Fruit fly (Drosophila melanogaster): ENCODE results near the gene CG6040.

The CG6040 gene

dm6 chr3R:19153502-19153983 lies 56.8 kb downstream of the CG6040 start, which contains the start of gene CG5835 (continued):
- peak; percentile 28 for TF ChIP-seq Eip75B (GFP tag; optimal IDR thresholded peaks at IDR 0.05)
- no peak for TF ChIP-seq CG11902 (GFP tag; optimal IDR thresholded peaks at IDR 0.05)
- TF ChIP-seq Smox (GFP tag; optimal IDR thresholded peaks at IDR 0.05): peak; percentile 44
- TF ChIP-seq acj6 (GFP tag; optimal IDR thresholded peaks at IDR 0.05): peak; percentile 10
- no peak for TF ChIP-seq fd59A (GFP tag; optimal IDR thresholded peaks at IDR 0.05)
- TF ChIP-seq OdsH (GFP tag; optimal IDR thresholded peaks at IDR 0.05): peak; percentile 43
- no peak for TF ChIP-seq salr (GFP tag; optimal IDR thresholded peaks at IDR 0.05)
- no peak for TF ChIP-seq CG8319 (GFP tag; optimal IDR thresholded peaks at IDR 0.05)

dm6 chr3R:19156670-19157402 lies 60.1 kb downstream of the CG6040 start, which contains the start of gene nanos:
Gene nanos, plus strand, starts transcription at chr3R:19157238.
- peak; percentile 39 for TF ChIP-seq CG11902 (GFP tag; optimal IDR thresholded peaks at IDR 0.05)
- no peak for TF ChIP-seq CG10669 (GFP tag; optimal IDR thresholded peaks at IDR 0.05)
- peak; percentile 39 for TF ChIP-seq topi (GFP tag; optimal IDR thresholded peaks at IDR 0.05)
- no peak for TF ChIP-seq fd85E (GFP tag; optimal IDR thresholded peaks at IDR 0.05)
- peak; percentile 21 for TF ChIP-seq CG32006 (GFP tag; optimal IDR thresholded peaks at IDR 0.05)
- TF ChIP-seq Eip78C (GFP tag): no peak
- peak; percentile 17 for TF ChIP-seq net (GFP tag; optimal IDR thresholded peaks at IDR 0.05)
- peak; percentile 21 for TF ChIP-seq Eip75B (GFP tag; optimal IDR thresholded peaks at IDR 0.05)
- peak; percentile 58 for TF ChIP-seq CG3919 (GFP tag; optimal IDR thresholded peaks at IDR 0.05)
- TF ChIP-seq CG10631 (GFP tag; optimal IDR thresholded peaks at IDR 0.05): peak; percentile 56
- no peak for TF ChIP-seq Met (GFP tag; optimal IDR thresholded peaks at IDR 0.05)
- TF ChIP-seq Sox102F (GFP tag; optimal IDR thresholded peaks at IDR 0.05): no peak
- TF ChIP-seq dsx (GFP tag; optimal IDR thresholded peaks at IDR 0.05; ENCODE audit: poor library complexity, severe bottlenecking): no peak
- no peak; the same call in 2 of the 3 replicates for TF ChIP-seq CG8119 (GFP tag; IDR thresholded peaks at IDR 0.05)
- TF ChIP-seq lz (GFP tag; optimal IDR thresholded peaks at IDR 0.05): peak; percentile 68
- no peak for TF ChIP-seq CG6854 (GFP tag; optimal IDR thresholded peaks at IDR 0.05)
- peak; percentile 29 for TF ChIP-seq Ets21C (GFP tag; optimal IDR thresholded peaks at IDR 0.05)
- peak; percentile 25; the same call in 1 of the 2 replicates for TF ChIP-seq Gug (GFP tag; IDR thresholded peaks at IDR 0.05)
- TF ChIP-seq acj6 (GFP tag; optimal IDR thresholded peaks at IDR 0.05): peak; percentile 3
- TF ChIP-seq vri (GFP tag; optimal IDR thresholded peaks at IDR 0.05): peak; percentile 73
- no peak for TF ChIP-seq fkh (GFP tag; optimal IDR thresholded peaks at IDR 0.05)
- TF ChIP-seq CG3032 (tag; optimal IDR thresholded peaks at IDR 0.05): peak; percentile 52
- TF ChIP-seq CG4318 (GFP tag; optimal IDR thresholded peaks at IDR 0.05): no peak
- TF ChIP-seq CG31627 (GFP tag; optimal IDR thresholded peaks at IDR 0.05): peak; percentile 59
- TF ChIP-seq Blimp-1 (GFP tag; optimal IDR thresholded peaks at IDR 0.05): no peak
- TF ChIP-seq pdm3 (GFP tag; optimal IDR thresholded peaks at IDR 0.05): peak; percentile 28
- peak; percentile 1 for TF ChIP-seq Smox (GFP tag; optimal IDR thresholded peaks at IDR 0.05)
- TF ChIP-seq esn (GFP tag; optimal IDR thresholded peaks at IDR 0.05): peak; percentile 59
- no peak for TF ChIP-seq CG15336 (GFP tag; IDR thresholded peaks at IDR 0.05)
- no peak for TF ChIP-seq CG8319 (GFP tag; optimal IDR thresholded peaks at IDR 0.05)
- peak; percentile 12 for TF ChIP-seq achi (GFP tag; optimal IDR thresholded peaks at IDR 0.05)
- peak; percentile 33; the same call in 1 of the 3 replicates for TF ChIP-seq eg (GFP tag; IDR thresholded peaks at IDR 0.05)
- TF ChIP-seq CG6792 (GFP tag; optimal IDR thresholded peaks at IDR 0.05): peak; percentile 11
- peak; percentile 18 for TF ChIP-seq CG1621 (tag; optimal IDR thresholded peaks at IDR 0.05)
- peak; percentile 27 for TF ChIP-seq OdsH (GFP tag; optimal IDR thresholded peaks at IDR 0.05)
- TF ChIP-seq cyc (GFP tag; optimal IDR thresholded peaks at IDR 0.05): peak; percentile 64
- peak; percentile 46 for TF ChIP-seq Hr39 (GFP tag; optimal IDR thresholded peaks at IDR 0.05)
- TF ChIP-seq Sox14 (GFP tag; optimal IDR thresholded peaks at IDR 0.05): peak; percentile 52
- peak; percentile 72; the same call in 2 of the 3 replicates for TF ChIP-seq CG6163 (GFP tag; IDR thresholded peaks at IDR 0.05)
- TF ChIP-seq dac (GFP tag; optimal IDR thresholded peaks at IDR 0.05): no peak
- TF ChIP-seq CG11294 (GFP tag; IDR thresholded peaks at IDR 0.05): no peak
- no peak for TF ChIP-seq spab (GFP tag; optimal IDR thresholded peaks at IDR 0.05)
- no peak for TF ChIP-seq CG8632 (GFP tag; optimal IDR thresholded peaks at IDR 0.05)
- no peak for TF ChIP-seq svp (GFP tag)
- no peak for TF ChIP-seq salr (GFP tag; optimal IDR thresholded peaks at IDR 0.05)
- TF ChIP-seq Sox15 (GFP tag; optimal IDR thresholded peaks at IDR 0.05): no peak

Measured in whole organism, prepupa.